Worm (Caenorhabditis elegans) whole organism, L1 larva: ENCODE measurements around the gene snpn-1.
A peak's percentile ranks its signal among the peaks of the same experiment; 100 is the strongest.

ENCODE experiments used
- C34B4.2 ChIP-seq: sonication (generic microtip); optimal IDR thresholded peaks from 2 replicates; lab custom pipeline; 2017; ENCODE audit warnings: mild to moderate bottlenecking, missing genetic modification characterization, missing compliant biosample characterization
- Y116A8C.19 ChIP-seq: sonication (generic microtip); optimal IDR thresholded peaks from 2 replicates; lab custom pipeline; 2016; ENCODE audit warnings: missing compliant biosample characterization, missing genetic modification characterization, borderline replicate concordance
- aha-1 ChIP-seq: fragments of 150-350 bp; optimal IDR thresholded peaks from 2 replicates; lab custom pipeline; 2014; ENCODE audit warnings: missing biosample characterization, missing genetic modification characterization
- alr-1 ChIP-seq: fragments of 200-800 bp; sonication (Bioruptor generic); optimal IDR thresholded peaks from 2 replicates; lab custom pipeline; 2018; ENCODE audit warnings: borderline replicate concordance, mild to moderate bottlenecking, missing genetic modification characterization, missing compliant biosample characterization
- aly-2 ChIP-seq: fragments of 150-350 bp; optimal IDR thresholded peaks from 2 replicates; lab custom pipeline; 2014; ENCODE audit warnings: missing biosample characterization, missing genetic modification characterization
- ama-1 ChIP-seq: fragments of 150-350 bp; optimal IDR thresholded peaks from 2 replicates; lab custom pipeline; 2014
- ceh-63 ChIP-seq: fragments of 200-800 bp; sonication (Bioruptor generic); optimal IDR thresholded peaks from 2 replicates; lab custom pipeline; 2018; ENCODE audit warnings: mild to moderate bottlenecking, missing genetic modification characterization, missing compliant biosample characterization
- ceh-82 ChIP-seq, 3 experiments: fragments of 150-350 bp in 1 of 3; sonication (generic microtip) in 2 of 3; optimal IDR thresholded peaks; 2 replicates each; lab custom pipeline; 2014 to 2017; ENCODE audit warnings: missing biosample characterization in 3 of 3, missing genetic modification characterization in 3 of 3
- ceh-88 ChIP-seq: fragments of 200-800 bp; sonication (Bioruptor generic); IDR thresholded peaks from 2 replicates; pipeline ENCODE4 v1.3.6; 2022; ENCODE audit warnings: missing genetic modification characterization, missing compliant biosample characterization
- ceh-90 ChIP-seq: sonication (generic microtip); optimal IDR thresholded peaks from 2 replicates; lab custom pipeline; 2016; ENCODE audit warnings: missing genetic modification characterization, missing compliant biosample characterization
- ces-1 ChIP-seq: fragments of 150-350 bp; optimal IDR thresholded peaks from 2 replicates; lab custom pipeline; 2014; ENCODE audit warnings: missing biosample characterization, missing genetic modification reagents, missing genetic modification characterization
- dpl-1 ChIP-seq, 3 experiments: fragments of 150-350 bp in 2 of 3; sonication (generic microtip) in 1 of 3; optimal IDR thresholded peaks; 2 replicates each; lab custom pipeline; 2014 to 2017; ENCODE audit warnings: missing biosample characterization in 3 of 3, missing genetic modification characterization in 3 of 3, missing genetic modification reagents in 3 of 3
- dsc-1 ChIP-seq: sonication (generic microtip); optimal IDR thresholded peaks from 2 replicates; lab custom pipeline; 2016; ENCODE audit warnings: mild to moderate bottlenecking, missing genetic modification characterization, missing compliant biosample characterization
- efl-1 ChIP-seq, 4 experiments: fragments of 150-350 bp; optimal IDR thresholded peaks in 3 of 4; peaks in 1 of 4; 1 replicate in 1 of 4; 2 replicates in 3 of 4; lab custom pipeline; 2014; ENCODE audit warnings: missing biosample characterization in 2 of 4, missing genetic modification characterization in 2 of 4, missing genetic modification reagents in 2 of 4
- egl-13 ChIP-seq: sonication (generic microtip); optimal IDR thresholded peaks from 2 replicates; lab custom pipeline; 2016; ENCODE audit warnings: missing genotype, missing genetic modification reagents, missing genetic modification characterization, missing compliant biosample characterization
- egl-27 ChIP-seq, 2 experiments: fragments of 150-350 bp in 1 of 2; sonication (generic microtip); optimal IDR thresholded peaks; 3 replicates each; lab custom pipeline; 2017 to 2018; ENCODE audit warnings: missing biosample characterization in 2 of 2, missing genetic modification characterization in 2 of 2, missing genetic modification reagents in 2 of 2
- elt-3 ChIP-seq, 6 experiments: fragments of 150-350 bp in 1 of 6; sonication (generic microtip); optimal IDR thresholded peaks; 2 replicates each; lab custom pipeline; 2017 to 2018; ENCODE audit warnings: missing biosample characterization in 6 of 6, missing genetic modification characterization in 6 of 6, inconsistent platforms in 1 of 6
- fkh-10 ChIP-seq: sonication (generic microtip); optimal IDR thresholded peaks from 2 replicates; lab custom pipeline; 2017; ENCODE audit warnings: missing biosample characterization, missing genetic modification reagents, missing genetic modification characterization
- fos-1 ChIP-seq: fragments of 150-350 bp; optimal IDR thresholded peaks from 2 replicates; lab custom pipeline; 2014; ENCODE audit warnings: missing biosample characterization, missing genetic modification characterization
- grh-1 ChIP-seq: fragments of 200-800 bp; sonication (Bioruptor generic); IDR thresholded peaks from 2 replicates; pipeline ENCODE4 v1.3.6; 2022; ENCODE audit warnings: missing genetic modification reagents, missing genetic modification characterization, missing compliant biosample characterization
- isw-1 ChIP-seq: fragments of 200-800 bp; sonication (Bioruptor generic); IDR thresholded peaks from 2 replicates; pipeline ENCODE4 v1.3.6; 2022; ENCODE audit warnings: missing genetic modification characterization, missing compliant biosample characterization
- jun-1 ChIP-seq: fragments of 150-350 bp; optimal IDR thresholded peaks from 2 replicates; lab custom pipeline; 2014; ENCODE audit warnings: missing biosample characterization, missing genetic modification reagents, missing genetic modification characterization
- lin-14 ChIP-seq: fragments of 200-800 bp; sonication (Bioruptor generic); optimal IDR thresholded peaks from 2 replicates; lab custom pipeline; 2018; ENCODE audit warnings: mild to moderate bottlenecking, missing genetic modification characterization, moderate library complexity, missing compliant biosample characterization
- lin-15B ChIP-seq: fragments of 150-350 bp; sonication (generic microtip); optimal IDR thresholded peaks from 3 replicates; lab custom pipeline; 2014; ENCODE audit warnings: missing biosample characterization, missing genetic modification characterization
- lin-35 ChIP-seq, 2 experiments: fragments of 150-350 bp; optimal IDR thresholded peaks; 2 replicates each; lab custom pipeline; 2014; ENCODE audit warnings: missing biosample characterization in 2 of 2, missing genetic modification characterization in 2 of 2, missing genetic modification reagents in 2 of 2
- lir-3 ChIP-seq: sonication (generic microtip); optimal IDR thresholded peaks from 2 replicates; lab custom pipeline; 2016; ENCODE audit warnings: mild to moderate bottlenecking, missing genetic modification characterization, moderate library complexity, missing compliant biosample characterization; ENCODE audit not compliant: poor library complexity
- lsy-2 ChIP-seq, 2 experiments: fragments of 150-350 bp; optimal IDR thresholded peaks; 2 replicates each; lab custom pipeline; 2014; ENCODE audit warnings: missing biosample characterization in 2 of 2, missing genetic modification characterization in 2 of 2
- mdl-1 ChIP-seq, 2 experiments: fragments of 150-350 bp; optimal IDR thresholded peaks; 2 replicates each; lab custom pipeline; 2014 to 2017; ENCODE audit warnings: missing biosample characterization in 2 of 2, missing genetic modification characterization in 2 of 2, inconsistent platforms in 1 of 2
- mep-1 ChIP-seq: fragments of 150-350 bp; optimal IDR thresholded peaks from 2 replicates; lab custom pipeline; 2014; ENCODE audit warnings: missing biosample characterization, missing genetic modification characterization
- nhr-11 ChIP-seq: fragments of 150-350 bp; optimal IDR thresholded peaks from 2 replicates; lab custom pipeline; 2014; ENCODE audit warnings: missing biosample characterization, missing genetic modification characterization
- nhr-12 ChIP-seq: sonication (generic microtip); optimal IDR thresholded peaks from 2 replicates; lab custom pipeline; 2017; ENCODE audit warnings: missing biosample characterization, missing genetic modification characterization
- nhr-19 ChIP-seq: fragments of 200-800 bp; sonication (Bioruptor generic); conservative IDR thresholded peaks from 2 replicates; pipeline ENCODE4 v1.3.6; 2022; ENCODE audit warnings: missing genetic modification characterization, missing compliant biosample characterization
- nhr-20 ChIP-seq: sonication (generic microtip); optimal IDR thresholded peaks from 2 replicates; lab custom pipeline; 2016; ENCODE audit warnings: mild to moderate bottlenecking, missing genetic modification characterization, missing compliant biosample characterization
- nhr-28 ChIP-seq: fragments of 150-350 bp; optimal IDR thresholded peaks from 2 replicates; lab custom pipeline; 2014; ENCODE audit warnings: missing biosample characterization, missing genetic modification characterization
- nhr-47 ChIP-seq: sonication (generic microtip); optimal IDR thresholded peaks from 2 replicates; lab custom pipeline; 2016; ENCODE audit warnings: mild to moderate bottlenecking, missing genetic modification characterization, moderate library complexity, missing compliant biosample characterization
- nhr-71 ChIP-seq: sonication (generic microtip); optimal IDR thresholded peaks from 2 replicates; lab custom pipeline; 2016; ENCODE audit warnings: mild to moderate bottlenecking, missing genetic modification characterization, moderate library complexity, missing compliant biosample characterization
- nhr-76 ChIP-seq: sonication (generic microtip); optimal IDR thresholded peaks from 2 replicates; lab custom pipeline; 2017; ENCODE audit warnings: missing biosample characterization, missing genetic modification characterization
- nhr-84 ChIP-seq: sonication (generic microtip); optimal IDR thresholded peaks from 2 replicates; lab custom pipeline; 2017; ENCODE audit warnings: missing biosample characterization, missing genetic modification characterization
- nhr-85 ChIP-seq: sonication (generic microtip); peaks from one replicate; lab custom pipeline; 2016; ENCODE audit warnings: missing genetic modification characterization, inconsistent platforms, missing compliant biosample characterization
- nhr-90 ChIP-seq: sonication (generic microtip); optimal IDR thresholded peaks from 2 replicates; lab custom pipeline; 2016; ENCODE audit warnings: mild to moderate bottlenecking, missing genetic modification characterization, missing compliant biosample characterization; ENCODE audit not compliant: poor library complexity
- pag-3 ChIP-seq: sonication (generic microtip); optimal IDR thresholded peaks from 2 replicates; lab custom pipeline; 2017; ENCODE audit warnings: missing genetic modification characterization, mild to moderate bottlenecking, missing compliant biosample characterization, antibody characterized with exemption, borderline replicate concordance; ENCODE audit not compliant: insufficient read depth
- rnt-1 ChIP-seq: sonication (generic microtip); optimal IDR thresholded peaks from 2 replicates; lab custom pipeline; 2016; ENCODE audit warnings: mild to moderate bottlenecking, missing genetic modification characterization, moderate library complexity, missing compliant biosample characterization
- snpc-4 ChIP-seq: fragments of 150-350 bp; optimal IDR thresholded peaks from 2 replicates; lab custom pipeline; 2014; ENCODE audit warnings: missing biosample characterization, missing genetic modification characterization
- snu-23 ChIP-seq: sonication (generic microtip); optimal IDR thresholded peaks from 2 replicates; lab custom pipeline; 2016; ENCODE audit warnings: missing genetic modification characterization, missing compliant biosample characterization
- swsn-7 ChIP-seq: sonication (generic microtip); optimal IDR thresholded peaks from 2 replicates; lab custom pipeline; 2016; ENCODE audit warnings: missing genetic modification characterization, missing compliant biosample characterization
- tlp-1 ChIP-seq: fragments of 150-350 bp; optimal IDR thresholded peaks from 2 replicates; lab custom pipeline; 2014; ENCODE audit warnings: missing biosample characterization, missing genetic modification characterization
- unc-30 ChIP-seq: sonication (generic microtip); optimal IDR thresholded peaks from 2 replicates; lab custom pipeline; 2017; ENCODE audit warnings: missing biosample characterization, missing genetic modification characterization
- unc-62 ChIP-seq: fragments of 150-350 bp; optimal IDR thresholded peaks from 2 replicates; lab custom pipeline; 2014; ENCODE audit warnings: missing biosample characterization, missing genetic modification reagents, missing genetic modification characterization
- vab-15 ChIP-seq: sonication (generic microtip); optimal IDR thresholded peaks from 2 replicates; lab custom pipeline; 2017; ENCODE audit warnings: missing genotype, mild to moderate bottlenecking, missing genetic modification characterization, missing compliant biosample characterization
- xbp-1 ChIP-seq: sonication (generic microtip); optimal IDR thresholded peaks from 2 replicates; lab custom pipeline; 2016; ENCODE audit warnings: missing genetic modification characterization, missing compliant biosample characterization
- zip-4 ChIP-seq: fragments of 200-800 bp; sonication (Bioruptor generic); optimal IDR thresholded peaks from 2 replicates; lab custom pipeline; 2018; ENCODE audit warnings: mild to moderate bottlenecking, missing genetic modification characterization, moderate library complexity, missing compliant biosample characterization
- ztf-11 ChIP-seq, 2 experiments: sonication (generic microtip); optimal IDR thresholded peaks; 2 replicates each; lab custom pipeline; 2016 to 2017; ENCODE audit warnings: missing genetic modification characterization in 2 of 2, missing biosample characterization in 1 of 2, missing compliant biosample characterization in 1 of 2

snpn-1 gene

DNA sequence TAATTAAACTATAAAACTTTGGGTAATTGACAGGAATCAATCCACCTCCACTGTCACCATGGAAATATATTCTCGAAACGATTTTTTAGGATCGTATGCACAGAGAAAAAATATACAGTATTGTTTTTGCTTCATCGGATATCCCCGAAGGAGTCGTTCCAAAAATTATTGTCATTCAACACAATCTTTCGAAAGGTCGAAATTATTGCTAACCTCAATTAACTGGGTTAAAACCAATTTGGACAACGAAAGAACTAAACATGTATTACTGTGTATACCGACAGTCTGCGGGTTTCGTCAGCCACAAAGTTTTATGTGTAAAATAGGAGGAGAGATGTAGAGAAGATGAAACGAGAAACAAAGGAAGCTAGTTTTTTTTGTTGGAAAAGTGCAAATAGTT is 27.5 kb downstream of the snpn-1 start:
- no peak for TF ChIP-seq ceh-63
- no peak for TF ChIP-seq egl-27 (tag; optimal IDR thresholded peaks at IDR 0.05; lab: Kevin White, UChicago)
- peak; percentile 52 for TF ChIP-seq nhr-47
- no peak for TF ChIP-seq dsc-1 (tag; lab: Kevin White, UChicago)
- TF ChIP-seq lin-15B (tag; lab: Kevin White, UChicago): no peak
- no peak for TF ChIP-seq aha-1 (tag; lab: Kevin White, UChicago)
- peak; percentile 60 for TF ChIP-seq nhr-20 (tag; lab: Kevin White, UChicago)
- no peak for TF ChIP-seq nhr-28
- no peak for TF ChIP-seq unc-30
- no peak for TF ChIP-seq C34B4.2 (tag; lab: Kevin White, UChicago)
- no peak for TF ChIP-seq dpl-1 (GFP tag; optimal IDR thresholded peaks at IDR 0.05; lab: Kevin White, UChicago)
- no peak for TF ChIP-seq zip-4
- no peak for TF ChIP-seq Y116A8C.19 (tag; lab: Kevin White, UChicago)
- no peak for TF ChIP-seq unc-62 (GFP tag; lab: Kevin White, UChicago)
- TF ChIP-seq ceh-82 (tag; optimal IDR thresholded peaks at IDR 0.05; lab: Kevin White, UChicago): no peak
- TF ChIP-seq nhr-90 (tag; lab: Kevin White, UChicago): peak; percentile 70
- TF ChIP-seq aly-2 (tag; lab: Kevin White, UChicago): peak; percentile 35
- TF ChIP-seq mep-1 (tag; lab: Kevin White, UChicago): no peak
- TF ChIP-seq xbp-1 (tag; lab: Kevin White, UChicago): peak; percentile 5
- no peak for TF ChIP-seq nhr-12 (tag; lab: Kevin White, UChicago)
- TF ChIP-seq lsy-2 (tag; optimal IDR thresholded peaks at IDR 0.05; lab: Kevin White, UChicago): no peak
- no peak for TF ChIP-seq fkh-10 (GFP tag; lab: Kevin White, UChicago)
- TF ChIP-seq nhr-71 (tag; lab: Kevin White, UChicago): peak; percentile 43
- TF ChIP-seq ceh-88 (GFP tag; lab: Robert Waterston, UW): no peak
- peak; percentile 18 for TF ChIP-seq fos-1 (tag; lab: Kevin White, UChicago)
- TF ChIP-seq ama-1: no peak
- peak; percentile 16 for TF ChIP-seq rnt-1 (tag; lab: Kevin White, UChicago)
- TF ChIP-seq snpc-4 (tag; lab: Kevin White, UChicago): peak; percentile 96
- TF ChIP-seq egl-13 (tag; lab: Kevin White, UChicago): no peak
- TF ChIP-seq grh-1 (GFP tag; lab: Robert Waterston, UW): 0 out of 2 replicates have a peak, but pooled peaks have one; percentile 34
- peak; percentile 75 for TF ChIP-seq nhr-85 (tag; lab: Kevin White, UChicago)
- peak in 1 of 2 experiments; percentile 4 for TF ChIP-seq lin-35 (GFP tag; optimal IDR thresholded peaks at IDR 0.05; lab: Kevin White, UChicago)
- TF ChIP-seq vab-15 (tag; lab: Kevin White, UChicago): no peak
- TF ChIP-seq ces-1 (GFP tag; lab: Kevin White, UChicago): no peak
- TF ChIP-seq lir-3 (tag; lab: Kevin White, UChicago): no peak
- TF ChIP-seq ztf-11 (tag; optimal IDR thresholded peaks at IDR 0.05; lab: Kevin White, UChicago): no peak
- no peak for TF ChIP-seq nhr-84 (tag; lab: Kevin White, UChicago)
- TF ChIP-seq nhr-76: no peak
- peak in 1 of 6 experiments; percentile 5 for TF ChIP-seq elt-3 (tag; optimal IDR thresholded peaks at IDR 0.05; lab: Kevin White, UChicago)
- TF ChIP-seq jun-1: no peak
- no peak for TF ChIP-seq pag-3 (tag; lab: Kevin White, UChicago)
- no peak for TF ChIP-seq snu-23
- TF ChIP-seq mdl-1 (tag; optimal IDR thresholded peaks at IDR 0.05; lab: Kevin White, UChicago): no peak
- TF ChIP-seq lin-14: peak; percentile 64
- peak; percentile 15 for TF ChIP-seq swsn-7 (tag; lab: Kevin White, UChicago)
- no peak for TF ChIP-seq alr-1
- no peak for TF ChIP-seq isw-1 (GFP tag; lab: Robert Waterston, UW)
- TF ChIP-seq nhr-11: no peak
- TF ChIP-seq tlp-1: no peak
- no peak for TF ChIP-seq ceh-90 (tag; lab: Kevin White, UChicago)
- TF ChIP-seq nhr-19 (GFP tag; lab: Robert Waterston, UW): peak; percentile 66
- peak in 1 of 2 experiments; percentile 12 for TF ChIP-seq efl-1 (optimal IDR thresholded peaks at IDR 0.05; lab: Kevin White, UChicago)
- no peak for TF ChIP-seq efl-1 (GFP tag; optimal IDR thresholded peaks at IDR 0.05 in 1 of 2; lab: Kevin White, UChicago)
